Worm (Caenorhabditis elegans) whole organism, young adult: ENCODE results near the gene F10G7.10.

Experiments
- F39B2.1 ChIP-seq: fragments of 200-800 bp; sonication (Bioruptor generic); IDR thresholded peaks from 2 replicates; pipeline ENCODE4 v1.3.6; 2022; ENCODE audit warnings: missing genetic modification reagents, missing genetic modification characterization, missing compliant biosample characterization
- F55B11.4 ChIP-seq: sonication (generic microtip); optimal IDR thresholded peaks from 2 replicates; lab custom pipeline; 2016; ENCODE audit warnings: missing compliant biosample characterization, missing genetic modification characterization, borderline replicate concordance; ENCODE audit not compliant: insufficient read depth
- Y56A3A.18 ChIP-seq: fragments of 200-800 bp; sonication (Bioruptor generic); IDR thresholded peaks from 2 replicates; pipeline ENCODE4 v1.3.6; 2022; ENCODE audit warnings: missing genetic modification reagents, missing genetic modification characterization, missing compliant biosample characterization
- Y79H2A.3 ChIP-seq: fragments of 200-800 bp; sonication (Bioruptor generic); conservative IDR thresholded peaks from 2 replicates; pipeline ENCODE4 v1.3.6; 2022; ENCODE audit warnings: missing genetic modification reagents, missing genetic modification characterization, missing compliant biosample characterization
- Y95B8A.8 ChIP-seq: fragments of 200-800 bp; sonication (Bioruptor generic); IDR thresholded peaks from 2 replicates; pipeline ENCODE4 v1.3.6; 2022; ENCODE audit warnings: missing genetic modification reagents, missing genetic modification characterization, missing compliant biosample characterization
- efl-1 ChIP-seq: fragments of 150-350 bp; optimal IDR thresholded peaks from 2 replicates; lab custom pipeline; 2014; ENCODE audit warnings: missing biosample characterization, missing genetic modification reagents, missing genetic modification characterization
- lag-1 ChIP-seq: fragments of 200-800 bp; sonication (Bioruptor generic); IDR thresholded peaks from 2 replicates; pipeline ENCODE4 v1.3.6; 2022; ENCODE audit warnings: missing genetic modification reagents, missing genetic modification characterization, missing compliant biosample characterization
- mxl-1 ChIP-seq: sonication (generic microtip); optimal IDR thresholded peaks from 2 replicates; lab custom pipeline; 2016; ENCODE audit warnings: missing genetic modification characterization, missing compliant biosample characterization
- nhr-179 ChIP-seq: sonication (generic microtip); optimal IDR thresholded peaks from 2 replicates; lab custom pipeline; 2016; ENCODE audit warnings: mild to moderate bottlenecking, missing genetic modification characterization, missing compliant biosample characterization
- unc-130 ChIP-seq: sonication (generic microtip); optimal IDR thresholded peaks from 2 replicates; lab custom pipeline; 2016; ENCODE audit warnings: missing genetic modification reagents, missing genetic modification characterization, missing compliant biosample characterization

ce11 chrII:4665359-4665758 is 60.7 kb downstream of the F10G7.10 start, which contains the start of gene T05A7.11:
- no peak for TF ChIP-seq Y56A3A.18 (GFP tag; lab: Robert Waterston, UW)
- TF ChIP-seq F55B11.4, result no peak
- no peak for TF ChIP-seq Y79H2A.3 (GFP tag; lab: Robert Waterston, UW)
- no peak for TF ChIP-seq nhr-179
- TF ChIP-seq lag-1 (GFP tag; lab: Robert Waterston, UW), result no peak
- no peak for TF ChIP-seq Y95B8A.8 (GFP tag; lab: Robert Waterston, UW)
- TF ChIP-seq efl-1 (GFP tag; lab: Kevin White, UChicago), result no peak
- TF ChIP-seq F39B2.1, result no peak
- no peak for TF ChIP-seq mxl-1 (tag; lab: Kevin White, UChicago)
- TF ChIP-seq unc-130 (GFP tag; lab: Kevin White, UChicago), result no peak
